Worm (Caenorhabditis elegans) whole organism, midembryonic: ENCODE results near the gene ZK470.2.

ENCODE experiments used
- T22C8.4 ChIP-seq: fragments of 200-800 bp; sonication (Bioruptor generic); IDR thresholded peaks from 2 replicates; pipeline ENCODE4 v1.3.6; 2022; ENCODE audit warnings: missing genetic modification characterization, missing compliant biosample characterization
- cog-1 ChIP-seq: sonication (generic microtip); optimal IDR thresholded peaks from 2 replicates; lab custom pipeline; 2016; ENCODE audit warnings: missing genetic modification characterization, missing compliant biosample characterization
- flt-1 ChIP-seq: fragments of 200-800 bp; sonication (Bioruptor generic); IDR thresholded peaks from 2 replicates; pipeline ENCODE4 v1.3.6; 2022; ENCODE audit warnings: missing genetic modification characterization, missing compliant biosample characterization
- klf-2 ChIP-seq: fragments of 200-800 bp; sonication (Bioruptor generic); conservative IDR thresholded peaks from 2 replicates; pipeline ENCODE4 v1.3.6; 2022; ENCODE audit warnings: missing genetic modification reagents, missing genetic modification characterization, missing compliant biosample characterization
- med-1 ChIP-seq: sonication (generic microtip); optimal IDR thresholded peaks from 2 replicates; lab custom pipeline; 2017; ENCODE audit warnings: missing genetic modification characterization, mild to moderate bottlenecking, missing compliant biosample characterization, antibody characterized with exemption, missing genetic modification reagents; ENCODE audit not compliant: insufficient read depth
- ref-1 ChIP-seq: fragments of 200-800 bp; sonication (Bioruptor generic); conservative IDR thresholded peaks from 2 replicates; pipeline ENCODE4 v1.3.6; 2022; ENCODE audit warnings: missing genetic modification reagents, missing genetic modification characterization, missing compliant biosample characterization
- tab-1 ChIP-seq: fragments of 200-800 bp; sonication (Bioruptor generic); IDR thresholded peaks from 2 replicates; pipeline ENCODE4 v1.3.6; 2022; ENCODE audit warnings: missing genetic modification characterization, missing compliant biosample characterization
- ztf-23 ChIP-seq: fragments of 200-800 bp; sonication (Bioruptor generic); IDR thresholded peaks from 2 replicates; pipeline ENCODE4 v1.3.6; 2022; ENCODE audit warnings: missing genetic modification reagents, missing genetic modification characterization, missing compliant biosample characterization

DNA sequence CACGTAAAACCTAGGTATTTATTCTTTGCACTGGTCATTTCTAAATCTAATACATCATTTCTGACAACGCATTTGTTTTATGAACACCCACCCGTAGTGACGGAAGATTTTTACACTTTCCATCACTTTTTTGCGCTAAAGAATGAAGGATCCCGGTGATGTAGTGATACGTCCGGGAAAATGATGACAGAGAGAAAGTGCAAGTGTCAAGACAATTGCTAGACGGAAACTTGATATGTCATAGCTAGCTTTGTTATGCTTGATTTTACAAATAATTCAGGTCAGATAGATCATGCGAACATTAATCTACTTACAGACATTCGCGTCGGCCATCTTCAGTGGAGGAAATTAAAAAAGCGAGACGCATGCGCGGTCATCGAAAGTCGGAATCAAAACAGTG, 25.0 kb upstream of the ZK470.2 start:
- TF ChIP-seq med-1 (GFP tag; lab: Kevin White, UChicago) (no peak), cog-1 (tag; lab: Kevin White, UChicago) (no peak), T22C8.4 (no peak), flt-1 (GFP tag; lab: Robert Waterston, UW) (no peak), klf-2 (no peak), tab-1 (GFP tag; lab: Robert Waterston, UW) (no peak), ref-1 (GFP tag; lab: Robert Waterston, UW) (no peak), ztf-23 (GFP tag; lab: Robert Waterston, UW) (no peak)
